Worm (Caenorhabditis elegans) whole organism, early embryonic: ENCODE results near the gene C12D8.20.

Source experiments
- B0310.2 ChIP-seq: sonication (generic microtip); optimal IDR thresholded peaks from 2 replicates; lab custom pipeline; 2016; ENCODE audit warnings: mild to moderate bottlenecking, missing genetic modification characterization, missing compliant biosample characterization
- F13C5.2 ChIP-seq: sonication (generic microtip); optimal IDR thresholded peaks from 2 replicates; lab custom pipeline; 2017; ENCODE audit warnings: mild to moderate bottlenecking, missing genetic modification characterization, inconsistent platforms, missing compliant biosample characterization
- ama-1 ChIP-seq: fragments of 150-350 bp; optimal IDR thresholded peaks from 2 replicates; lab custom pipeline; 2014
- hmbx-1 ChIP-seq: sonication (generic microtip); optimal IDR thresholded peaks from 2 replicates; lab custom pipeline; 2016; ENCODE audit warnings: mild to moderate bottlenecking, missing genetic modification characterization, missing compliant biosample characterization
- hnd-1 ChIP-seq: sonication (generic microtip); optimal IDR thresholded peaks from 2 replicates; lab custom pipeline; 2016; ENCODE audit warnings: missing genetic modification characterization, missing compliant biosample characterization
- tbx-11 ChIP-seq: fragments of 200-800 bp; sonication (Bioruptor generic); IDR thresholded peaks from 2 replicates; pipeline ENCODE4 v1.3.6; 2022; ENCODE audit warnings: missing genetic modification characterization, missing compliant biosample characterization

- TF ChIP-seq ama-1 (lab: Kevin White, UChicago) = no peak
- TF ChIP-seq tbx-11 = no peak
- TF ChIP-seq B0310.2 (tag; lab: Kevin White, UChicago) = no peak
- TF ChIP-seq F13C5.2 = no peak
- no peak for TF ChIP-seq hnd-1 (tag; lab: Kevin White, UChicago)
- no peak for TF ChIP-seq hmbx-1
Observed at ce11 chrV:10249515-10249914, 27.4 kb downstream of the C12D8.20 start.
